Worm (Caenorhabditis elegans): ENCODE measurements around the gene oatr-1.

- TF ChIP-seq ZK546.5 (tag; optimal IDR thresholded peaks at IDR 0.05) (no peak), ama-1 (optimal IDR thresholded peaks at IDR 0.05) (no peak), arid-1 (GFP tag; conservative IDR thresholded peaks at IDR 0.05) (no peak), mxl-3 (GFP tag; optimal IDR thresholded peaks at IDR 0.05) (no peak), unc-62 (GFP tag; optimal IDR thresholded peaks at IDR 0.05 in 1 of 2) (no peak), unc-62 (tag; optimal IDR thresholded peaks at IDR 0.05) (no peak), pha-4 (GFP tag; IDR thresholded peaks at IDR 0.05) (no peak), pha-4 (tag; optimal IDR thresholded peaks at IDR 0.05) (no peak), lin-13 (GFP tag; optimal IDR thresholded peaks at IDR 0.05) (no peak)
Measured at ce11 chrIII:6427205-6427604, 31.2 kb upstream of the oatr-1 start, which contains the start of gene C05D11.8.
